Fruit fly (Drosophila melanogaster) whole organism, embryonic: Measurements from ENCODE around the gene CG12194.

Experiments
- CG10321 ChIP-seq: fragments of 200-800 bp; sonication (Bioruptor generic); IDR thresholded peaks from 2 replicates; pipeline ENCODE4 v1.3.6; 2022; ENCODE audit warnings: missing biosample characterization, missing genetic modification characterization
- CG11398 ChIP-seq: fragments of 200-800 bp; sonication (Bioruptor generic); optimal IDR thresholded peaks from 2 replicates; lab custom pipeline; 2016; ENCODE audit warnings: missing biosample characterization, missing genetic modification characterization
- CG11504 ChIP-seq: fragments of 200-800 bp; sonication (Bioruptor generic); optimal IDR thresholded peaks from 3 replicates; lab custom pipeline; 2019; ENCODE audit warnings: missing biosample characterization, mild to moderate bottlenecking, missing genetic modification characterization, moderate library complexity
- CG12659 ChIP-seq: fragments of 200-800 bp; sonication (Bioruptor generic); optimal IDR thresholded peaks from 3 replicates; lab custom pipeline; 2017; ENCODE audit warnings: mild to moderate bottlenecking, missing biosample characterization, missing genetic modification reagents, missing genetic modification characterization
- CG1603 ChIP-seq: fragments of 200-800 bp; sonication (Bioruptor generic); optimal IDR thresholded peaks from 2 replicates; lab custom pipeline; 2019; ENCODE audit warnings: missing biosample characterization, mild to moderate bottlenecking, missing genetic modification characterization, moderate library complexity
- CG17385 ChIP-seq: fragments of 200-800 bp; sonication (Bioruptor generic); optimal IDR thresholded peaks from 3 replicates; lab custom pipeline; 2018; ENCODE audit warnings: missing biosample characterization, mild to moderate bottlenecking, missing genetic modification characterization
- CG17802 ChIP-seq: fragments of 200-800 bp; sonication (Bioruptor generic); optimal IDR thresholded peaks from 2 replicates; lab custom pipeline; 2018; ENCODE audit warnings: missing biosample characterization, mild to moderate bottlenecking, missing genetic modification characterization, moderate library complexity
- CG18011 ChIP-seq: fragments of 200-800 bp; sonication (Bioruptor generic); optimal IDR thresholded peaks from 2 replicates; lab custom pipeline; 2017; ENCODE audit warnings: missing biosample characterization, missing genetic modification characterization, mild to moderate bottlenecking, moderate library complexity, missing genotype
- CG2116 ChIP-seq: fragments of 200-800 bp; sonication (Bioruptor generic); optimal IDR thresholded peaks from 3 replicates; lab custom pipeline; 2018; ENCODE audit warnings: missing biosample characterization, mild to moderate bottlenecking, missing genetic modification characterization
- CG2199 ChIP-seq: fragments of 200-800 bp; sonication (Bioruptor generic); IDR thresholded peaks from 3 replicates; pipeline ENCODE4 v1.3.6; 2022; ENCODE audit warnings: missing biosample characterization, missing genetic modification characterization
- CG2875 ChIP-seq: fragments of 200-800 bp; sonication (Bioruptor generic); optimal IDR thresholded peaks from 2 replicates; lab custom pipeline; 2017; ENCODE audit warnings: missing biosample characterization, mild to moderate bottlenecking, missing genetic modification characterization, missing genetic modification reagents
- CG43689 ChIP-seq: fragments of 200-800 bp; sonication (Bioruptor generic); IDR thresholded peaks from 2 replicates; pipeline ENCODE4 v1.3.6; 2022; ENCODE audit warnings: missing biosample characterization, missing genetic modification characterization
- CG4404 ChIP-seq: fragments of 200-800 bp; sonication (Bioruptor generic); IDR thresholded peaks from 2 replicates; pipeline ENCODE4 v1.3.6; 2022; ENCODE audit warnings: missing biosample characterization, missing genetic modification characterization
- CG5953 ChIP-seq: fragments of 200-800 bp; sonication (Bioruptor generic); IDR thresholded peaks from 2 replicates; pipeline ENCODE4 v1.3.6; 2022; ENCODE audit warnings: missing biosample characterization, missing genetic modification characterization
- CG6254 ChIP-seq: fragments of 200-800 bp; sonication (Bioruptor generic); optimal IDR thresholded peaks from 3 replicates; lab custom pipeline; 2017; ENCODE audit warnings: mild to moderate bottlenecking, missing biosample characterization, missing genetic modification reagents, missing genetic modification characterization
- CG6272 ChIP-seq: fragments of 200-800 bp; sonication (Bioruptor generic); IDR thresholded peaks from 2 replicates; pipeline ENCODE4 v1.3.6; 2022; ENCODE audit warnings: missing biosample characterization, missing genetic modification characterization
- CG7372 ChIP-seq: fragments of 200-800 bp; sonication (Bioruptor generic); IDR thresholded peaks from 2 replicates; pipeline ENCODE4 v1.3.6; 2022; ENCODE audit warnings: missing biosample characterization, missing genetic modification characterization
- CG7839 ChIP-seq: fragments of 200-800 bp; sonication (Bioruptor generic); optimal IDR thresholded peaks from 3 replicates; lab custom pipeline; 2018; ENCODE audit warnings: missing biosample characterization, mild to moderate bottlenecking, missing genetic modification characterization, moderate library complexity
- CG7987 ChIP-seq: fragments of 200-800 bp; sonication (Bioruptor generic); optimal IDR thresholded peaks from 2 replicates; lab custom pipeline; 2018; ENCODE audit warnings: missing biosample characterization, mild to moderate bottlenecking, missing genetic modification characterization, moderate library complexity
- CG8359 ChIP-seq: fragments of 200-800 bp; sonication (Bioruptor generic); optimal IDR thresholded peaks from 2 replicates; lab custom pipeline; 2017; ENCODE audit warnings: missing biosample characterization, mild to moderate bottlenecking, missing genetic modification characterization, borderline replicate concordance
- CG8478 ChIP-seq: fragments of >200 bp; optimal IDR thresholded peaks from 2 replicates; lab custom pipeline; 2018
- D19B ChIP-seq: fragments of 200-800 bp; sonication (Bioruptor generic); optimal IDR thresholded peaks from 2 replicates; lab custom pipeline; 2017; ENCODE audit warnings: missing biosample characterization, mild to moderate bottlenecking, missing genetic modification characterization
- Doc3 ChIP-seq: fragments of 200-800 bp; sonication (Bioruptor generic); IDR thresholded peaks from 3 replicates; pipeline ENCODE4 v1.3.6; 2022; ENCODE audit warnings: missing biosample characterization, missing genetic modification characterization; ENCODE audit not compliant: partially characterized antibody
- E2f2 ChIP-seq: fragments of 200-800 bp; sonication (Bioruptor generic); IDR thresholded peaks from 2 replicates; pipeline ENCODE4 v1.3.6; 2022; ENCODE audit warnings: missing biosample characterization, missing genetic modification characterization
- Gsc ChIP-seq: fragments of 200-800 bp; sonication (Bioruptor generic); IDR thresholded peaks from 2 replicates; pipeline ENCODE4 v1.3.6; 2022; ENCODE audit warnings: missing biosample characterization, missing genetic modification characterization
- HHEX ChIP-seq: fragments of 200-800 bp; sonication (Bioruptor generic); optimal IDR thresholded peaks from 3 replicates; lab custom pipeline; 2017; ENCODE audit warnings: missing biosample characterization, mild to moderate bottlenecking, missing genetic modification characterization, missing genetic modification reagents
- HmgD ChIP-seq: fragments of 200-800 bp; sonication (Bioruptor generic); optimal IDR thresholded peaks from 3 replicates; lab custom pipeline; 2016; ENCODE audit warnings: missing biosample characterization, missing genetic modification characterization
- Hmr ChIP-seq: fragments of 200-800 bp; sonication (Bioruptor generic); optimal IDR thresholded peaks from 3 replicates; lab custom pipeline; 2017; ENCODE audit warnings: mild to moderate bottlenecking, missing biosample characterization, missing genetic modification reagents, missing genetic modification characterization
- Hr3 ChIP-seq: fragments of 200-800 bp; sonication (Bioruptor generic); optimal IDR thresholded peaks from 3 replicates; lab custom pipeline; 2016; ENCODE audit warnings: missing biosample characterization, missing genetic modification characterization
- Hr51 ChIP-seq, 2 experiments: fragments of 200-800 bp; sonication (Bioruptor generic); optimal IDR thresholded peaks; 2 replicates in 1 of 2; 3 replicates in 1 of 2; lab custom pipeline; 2016 to 2018; ENCODE audit warnings: missing biosample characterization in 2 of 2, missing genetic modification characterization in 2 of 2, mild to moderate bottlenecking in 1 of 2, moderate library complexity in 1 of 2
- Hsf ChIP-seq: fragments of 200-800 bp; sonication (Bioruptor generic); optimal IDR thresholded peaks from 3 replicates; lab custom pipeline; 2016; ENCODE audit warnings: missing biosample characterization, missing genetic modification characterization
- MESR4 ChIP-seq: fragments of 200-800 bp; sonication (Bioruptor generic); optimal IDR thresholded peaks from 2 replicates; lab custom pipeline; 2018; ENCODE audit warnings: missing biosample characterization, mild to moderate bottlenecking, missing genetic modification characterization, moderate library complexity
- NK7.1 ChIP-seq: fragments of 200-800 bp; sonication (Bioruptor generic); optimal IDR thresholded peaks from 3 replicates; lab custom pipeline; 2016; ENCODE audit warnings: missing biosample characterization, missing genetic modification characterization
- Sox100B ChIP-seq: fragments of 200-800 bp; sonication (Bioruptor generic); optimal IDR thresholded peaks from 3 replicates; lab custom pipeline; 2018; ENCODE audit warnings: missing biosample characterization, mild to moderate bottlenecking, missing genetic modification characterization
- Spps ChIP-seq: fragments of 200-800 bp; sonication (Bioruptor generic); optimal IDR thresholded peaks from 2 replicates; lab custom pipeline; 2018; ENCODE audit warnings: missing biosample characterization, mild to moderate bottlenecking, missing genetic modification characterization
- chif ChIP-seq, 2 experiments: fragments of 200-800 bp; sonication (Bioruptor generic); optimal IDR thresholded peaks; 3 replicates each; lab custom pipeline; 2016; ENCODE audit warnings: missing biosample characterization in 2 of 2, missing genetic modification characterization in 2 of 2
- ci ChIP-seq: fragments of 200-800 bp; sonication (Bioruptor generic); IDR thresholded peaks from 3 replicates; pipeline ENCODE4 v1.3.6; 2022; ENCODE audit warnings: missing biosample characterization, missing genetic modification characterization
- disco-r ChIP-seq: fragments of 200-800 bp; sonication (Bioruptor generic); optimal IDR thresholded peaks from 2 replicates; lab custom pipeline; 2016; ENCODE audit warnings: missing biosample characterization, missing genetic modification characterization
- jigr1 ChIP-seq: fragments of 200-800 bp; sonication (Bioruptor generic); IDR thresholded peaks from 3 replicates; pipeline ENCODE4 v1.3.6; 2022; ENCODE audit warnings: missing biosample characterization, missing genetic modification characterization
- lbe ChIP-seq: fragments of 200-800 bp; sonication (Bioruptor generic); optimal IDR thresholded peaks from 2 replicates; lab custom pipeline; 2016; ENCODE audit warnings: missing biosample characterization, mild to moderate bottlenecking, missing genetic modification characterization
- lmd ChIP-seq: fragments of 200-800 bp; sonication (Bioruptor generic); IDR thresholded peaks from 2 replicates; pipeline ENCODE4 v1.3.6; 2022; ENCODE audit warnings: missing biosample characterization, missing genetic modification characterization
- lola ChIP-seq, 3 experiments: fragments of >200 bp in 2 of 3; fragments of 200-800 bp in 1 of 3; sonication (Bioruptor generic) in 1 of 3; optimal IDR thresholded peaks; 2 replicates each; lab custom pipeline; 2017 to 2019; ENCODE audit warnings: missing biosample characterization in 3 of 3, missing genetic modification characterization in 3 of 3, mild to moderate bottlenecking in 1 of 3, moderate library complexity in 1 of 3
- pfk ChIP-seq: fragments of 200-800 bp; sonication (Bioruptor generic); optimal IDR thresholded peaks from 2 replicates; lab custom pipeline; 2018; ENCODE audit warnings: missing biosample characterization, mild to moderate bottlenecking, missing genetic modification characterization, moderate library complexity
- schlank ChIP-seq: fragments of 200-800 bp; sonication (Bioruptor generic); optimal IDR thresholded peaks from 2 replicates; lab custom pipeline; 2018; ENCODE audit warnings: missing biosample characterization, mild to moderate bottlenecking, missing genetic modification characterization
- tin ChIP-seq: fragments of 200-800 bp; sonication (Bioruptor generic); optimal IDR thresholded peaks from 3 replicates; lab custom pipeline; 2016; ENCODE audit warnings: missing biosample characterization, missing genetic modification characterization
- tio ChIP-seq: fragments of 200-800 bp; sonication (Bioruptor generic); optimal IDR thresholded peaks from 2 replicates; lab custom pipeline; 2017; ENCODE audit warnings: missing biosample characterization, missing genetic modification characterization, inconsistent platforms
- tup ChIP-seq: fragments of 200-800 bp; sonication (Bioruptor generic); optimal IDR thresholded peaks from 2 replicates; lab custom pipeline; 2016; ENCODE audit warnings: missing biosample characterization, mild to moderate bottlenecking, missing genetic modification characterization, moderate library complexity
- usp ChIP-seq: fragments of >200 bp; optimal IDR thresholded peaks from 2 replicates; lab custom pipeline; 2017; ENCODE audit warnings: missing biosample characterization, missing genetic modification characterization
- zen ChIP-seq: fragments of 200-800 bp; sonication (Bioruptor generic); optimal IDR thresholded peaks from 3 replicates; lab custom pipeline; 2018; ENCODE audit warnings: missing biosample characterization, mild to moderate bottlenecking, missing genetic modification characterization, moderate library complexity

Gene CG12194

DNA sequence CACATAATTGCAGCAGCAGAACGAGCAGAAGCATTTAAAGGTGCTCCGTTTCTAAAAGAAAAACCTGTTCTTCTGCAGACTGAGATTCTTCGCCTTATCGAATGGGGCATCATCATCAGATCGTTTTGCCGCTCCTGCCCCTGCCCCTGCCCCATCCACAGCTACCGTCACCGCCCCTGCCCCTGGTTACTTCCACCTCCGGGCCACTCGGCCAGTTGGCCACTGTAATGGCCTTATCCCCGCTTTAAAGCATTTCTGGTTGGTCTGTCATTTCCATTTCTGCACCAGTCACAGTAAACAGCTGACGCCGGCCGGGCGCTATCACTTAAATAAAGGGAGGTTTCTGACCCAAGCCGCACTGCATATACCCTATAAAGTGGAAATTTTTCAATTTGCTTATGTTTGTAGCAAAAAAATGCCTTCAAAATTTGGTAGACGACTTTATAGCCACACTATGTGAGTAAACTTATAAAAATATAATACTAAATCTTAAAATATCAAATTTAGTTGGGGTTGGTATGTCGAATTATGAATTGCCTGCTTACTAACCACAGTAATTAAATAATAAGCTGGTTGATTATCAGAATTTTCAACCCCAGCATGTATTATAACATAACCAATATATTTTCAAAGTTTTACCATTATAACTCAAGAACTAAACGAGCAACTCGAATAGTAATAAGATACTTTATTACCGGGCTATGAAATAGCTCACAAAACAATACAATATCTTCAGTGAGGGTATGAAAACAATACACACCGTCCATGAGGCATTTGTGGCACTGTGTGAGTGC lies 27.3 kb upstream of the CG12194 start (continued):
- no peak for TF ChIP-seq CG6272 (GFP tag; lab: Robert Waterston, UW)
- TF ChIP-seq tio (GFP tag; lab: Kevin White, UChicago) = peak; percentile 80
- peak; percentile 76 for TF ChIP-seq lmd
- peak in 1 of 3 experiments; percentile 81 for TF ChIP-seq lola (GFP tag; optimal IDR thresholded peaks at IDR 0.05; lab: Kevin White, UChicago)
- TF ChIP-seq CG11504 (tag; lab: Kevin White, UChicago) = peak; percentile 82
- no peak for TF ChIP-seq CG4404
- TF ChIP-seq jigr1 (GFP tag; lab: Robert Waterston, UW) = no peak
- no peak for TF ChIP-seq CG11398
- no peak for TF ChIP-seq Gsc (GFP tag; lab: Robert Waterston, UW)
- no peak for TF ChIP-seq CG5953 (GFP tag; lab: Robert Waterston, UW)
- TF ChIP-seq CG17385 = peak; percentile 64
- peak; percentile 58 for TF ChIP-seq tin
- TF ChIP-seq CG18011 (GFP tag; lab: Kevin White, UChicago) = peak; percentile 22
- TF ChIP-seq zen (tag; lab: Kevin White, UChicago) = peak; percentile 3
- TF ChIP-seq HmgD (GFP tag; lab: Kevin White, UChicago) = no peak
- no peak for TF ChIP-seq CG7372
- TF ChIP-seq CG2875 = peak; percentile 57
- TF ChIP-seq MESR4 (GFP tag; lab: Kevin White, UChicago) = no peak
- peak; percentile 48 for TF ChIP-seq Hsf (GFP tag; lab: Kevin White, UChicago)
- no peak for TF ChIP-seq disco-r (GFP tag; lab: Kevin White, UChicago)
- no peak; the same call in 2 of the 3 replicates for TF ChIP-seq Doc3
- no peak for TF ChIP-seq CG2199
- no peak for TF ChIP-seq CG43689 (GFP tag; lab: Robert Waterston, UW)
- peak; percentile 72 for TF ChIP-seq Hr3
- TF ChIP-seq HHEX (GFP tag; lab: Kevin White, UChicago) = peak; percentile 56
- peak; percentile 84 for TF ChIP-seq Sox100B (GFP tag; lab: Kevin White, UChicago)
- no peak for TF ChIP-seq tup (GFP tag; lab: Kevin White, UChicago)
- TF ChIP-seq E2f2 (GFP tag; lab: Robert Waterston, UW) = no peak; the same call in 1 of the 2 replicates
- peak in 1 of 2 experiments; percentile 71 for TF ChIP-seq Hr51 (GFP tag; optimal IDR thresholded peaks at IDR 0.05; lab: Kevin White, UChicago)
- no peak for TF ChIP-seq pfk (GFP tag; lab: Kevin White, UChicago)
- no peak for TF ChIP-seq Spps (tag; lab: Kevin White, UChicago)
- peak; percentile 1 for TF ChIP-seq CG8359
- peak; percentile 77 for TF ChIP-seq CG7839
- no peak for TF ChIP-seq CG8478
- no peak for TF ChIP-seq lbe (GFP tag; lab: Kevin White, UChicago)
- TF ChIP-seq CG17802 (tag; lab: Kevin White, UChicago) = no peak
- peak; percentile 49; the same call in 1 of the 3 replicates for TF ChIP-seq ci (GFP tag; lab: Robert Waterston, UW)
- peak; percentile 66 for TF ChIP-seq D19B (GFP tag; lab: Kevin White, UChicago)
- no peak for TF ChIP-seq CG10321 (GFP tag; lab: Robert Waterston, UW)
- no peak for TF ChIP-seq usp (GFP tag; lab: Kevin White, UChicago)
- TF ChIP-seq NK7.1 (GFP tag; lab: Kevin White, UChicago) = peak; percentile 3
- TF ChIP-seq schlank = no peak
- TF ChIP-seq CG1603 (tag; lab: Kevin White, UChicago) = no peak
- peak; percentile 37 for TF ChIP-seq CG2116 (GFP tag; lab: Kevin White, UChicago)
- no peak for TF ChIP-seq CG6254 (GFP tag; lab: Kevin White, UChicago)
- peak; percentile 79 for TF ChIP-seq CG12659 (GFP tag; lab: Kevin White, UChicago)
- peak in 1 of 2 experiments; percentile 64 for TF ChIP-seq chif (GFP tag; optimal IDR thresholded peaks at IDR 0.05; lab: Kevin White, UChicago)
- no peak for TF ChIP-seq CG7987 (GFP tag; lab: Kevin White, UChicago)
- TF ChIP-seq Hmr (GFP tag; lab: Kevin White, UChicago) = peak; percentile 77
